Fruit fly (Drosophila melanogaster) ovary, adult (tissue): ENCODE data around the gene Snap24.

Experiments
- CG17801 ChIP-seq: fragments of 200-800 bp; optimal IDR thresholded peaks from 2 replicates; lab custom pipeline; 2019; ENCODE audit warnings: missing biosample characterization, mild to moderate bottlenecking, missing genetic modification characterization, moderate library complexity; ENCODE audit not compliant: partially characterized antibody

Gene Snap24

DNA sequence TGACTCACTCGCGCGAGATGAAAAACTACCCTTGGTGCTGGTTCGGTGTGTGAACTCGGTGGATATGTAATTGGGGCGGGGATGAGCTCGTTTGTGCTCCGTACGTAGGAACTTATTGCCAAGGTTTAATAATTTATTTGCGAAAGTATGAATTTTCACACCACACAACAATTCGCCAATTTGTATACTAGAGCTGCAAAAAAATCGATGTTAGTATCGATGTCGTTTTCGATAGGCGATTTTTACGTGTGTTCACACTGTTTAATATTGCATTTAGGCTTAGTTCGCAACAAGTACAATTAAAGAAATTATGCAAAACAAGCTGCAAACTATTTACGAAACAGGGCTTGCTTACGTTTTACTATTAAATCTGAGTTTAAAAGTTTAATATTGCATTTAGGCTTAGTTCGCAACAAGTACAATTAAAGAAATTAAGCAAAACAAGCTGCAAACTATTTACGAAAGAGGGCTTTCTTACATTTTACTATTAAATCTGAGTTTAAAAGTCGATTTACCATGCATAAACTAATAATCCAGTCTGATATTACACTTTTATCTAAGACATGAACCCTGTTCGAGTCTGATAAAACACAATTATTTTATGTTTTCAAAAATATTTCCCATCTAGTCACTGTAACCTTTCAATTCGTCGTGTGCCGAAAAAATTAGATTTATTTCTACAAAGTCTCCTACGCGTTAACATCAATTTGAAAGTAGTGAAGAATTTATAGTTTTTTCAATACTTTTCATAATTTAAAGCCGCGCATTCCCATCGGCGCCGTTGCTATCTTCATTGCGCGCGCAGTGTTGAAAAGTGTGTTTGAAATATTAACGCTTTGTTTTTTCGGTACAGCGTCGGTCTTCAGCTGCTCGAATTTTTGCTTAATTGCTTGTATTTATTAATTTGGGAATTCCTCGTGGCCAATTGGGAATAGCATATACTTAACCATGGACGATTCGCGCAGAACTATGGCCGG lies at the start of gene Snap24, which contains the start of gene CG8478:
Gene Snap24 (minus strand): TSS at position 196 of the 977 bp plus-strand sequence.
Gene CG8478 (plus strand): TSS at position 696 of the 977 bp plus-strand sequence.
- TF ChIP-seq CG17801 (GFP tag; lab: Kevin White, UChicago): no peak

DNA sequence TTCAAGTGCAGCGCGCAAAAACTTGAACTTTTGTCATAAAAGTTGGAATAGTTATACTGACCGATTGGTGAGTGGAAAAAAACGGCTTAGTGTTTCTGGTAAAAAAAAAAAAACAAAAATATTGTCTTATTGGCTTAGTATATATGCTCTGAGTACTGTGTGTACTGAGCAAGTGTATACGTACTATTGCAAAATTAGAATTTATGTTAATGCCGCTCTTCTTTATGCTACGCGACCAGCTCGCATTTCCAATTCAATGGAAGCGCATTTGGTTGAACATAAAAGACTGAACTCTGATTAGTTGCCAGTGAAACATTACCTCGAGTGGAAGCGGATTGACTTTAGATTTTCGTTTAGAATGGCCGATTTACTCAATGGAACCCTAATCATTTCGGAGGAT lies 49.5 kb upstream of the Snap24 start, which contains the start of gene CG8534:
Gene CG8534 (plus strand): TSS at position 301 of the 400 bp plus-strand sequence.
- TF ChIP-seq CG17801 (GFP tag; lab: Kevin White, UChicago): no peak

DNA sequence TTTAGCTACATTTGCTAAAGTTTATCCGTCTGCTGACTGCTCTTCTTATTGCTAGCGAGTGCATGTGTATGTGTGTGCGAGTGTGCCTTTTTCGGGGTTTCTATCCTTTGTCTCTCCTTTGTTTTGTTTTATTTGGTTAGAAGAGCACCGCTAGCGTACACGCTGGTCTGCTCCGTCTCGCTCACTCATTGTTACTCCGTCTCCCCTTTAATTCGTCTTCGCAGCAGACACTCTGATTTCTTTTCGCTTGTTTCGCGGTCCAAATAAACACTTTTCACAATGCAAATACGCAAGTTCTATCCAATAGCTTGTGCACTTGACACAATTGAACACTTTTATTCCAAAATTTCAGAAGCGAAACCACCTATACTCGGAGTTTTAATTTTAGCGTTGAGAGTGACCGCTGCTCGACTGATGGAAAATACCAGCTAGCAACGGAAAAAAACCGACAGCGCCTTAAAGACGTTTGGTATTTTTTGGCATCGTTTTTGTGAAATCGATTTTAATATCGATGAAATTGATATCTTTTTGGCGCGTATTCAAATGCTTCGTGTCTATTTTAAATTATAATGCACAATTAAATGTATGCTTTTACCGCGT lies 46.1 kb upstream of the Snap24 start, which contains the start of gene FBXO11:
Gene FBXO11 (minus strand): TSS at position 423 of the 600 bp plus-strand sequence.
- peak; percentile 71 for TF ChIP-seq CG17801 (GFP tag; lab: Kevin White, UChicago)

DNA sequence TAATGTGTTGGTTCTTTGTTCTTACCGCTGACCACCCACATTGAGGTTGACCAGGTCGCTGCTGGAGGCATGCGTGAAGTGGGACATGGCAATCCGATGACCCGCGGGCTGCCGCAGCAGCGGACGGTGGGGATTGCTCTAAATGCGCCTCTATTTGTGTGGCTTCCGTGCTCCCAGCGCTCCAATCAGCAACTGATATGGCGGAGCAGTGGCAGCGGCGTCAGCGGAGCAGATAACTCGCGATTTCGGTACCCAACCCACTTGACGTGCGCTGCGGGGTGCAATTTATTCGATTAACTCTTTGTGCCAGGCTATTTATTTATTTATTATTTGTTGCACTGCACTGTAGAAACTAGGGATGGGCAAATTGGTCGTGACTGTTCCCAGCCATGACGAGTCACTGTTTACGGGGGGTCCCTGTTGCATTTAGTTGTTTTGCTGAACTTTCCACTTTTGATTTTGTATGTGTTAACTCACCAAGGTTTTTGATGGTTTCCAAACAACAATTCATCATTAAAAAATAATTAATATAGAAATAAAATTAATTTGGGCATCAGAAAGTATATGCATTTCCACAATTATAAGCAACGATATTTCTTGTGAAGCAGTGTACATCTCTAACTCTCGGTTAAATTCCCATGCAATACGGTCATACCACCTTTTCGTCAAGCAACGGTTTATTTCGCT lies 37.8 kb upstream of the Snap24 start, which contains the start of the genes CG9467 and CG8526:
Gene CG9467 (minus strand): TSS at position 383 of the 687 bp plus-strand sequence.
Gene CG8526 (plus strand): TSS at position 637 of the 687 bp plus-strand sequence.
- peak; percentile 8 for TF ChIP-seq CG17801 (GFP tag; lab: Kevin White, UChicago)

DNA sequence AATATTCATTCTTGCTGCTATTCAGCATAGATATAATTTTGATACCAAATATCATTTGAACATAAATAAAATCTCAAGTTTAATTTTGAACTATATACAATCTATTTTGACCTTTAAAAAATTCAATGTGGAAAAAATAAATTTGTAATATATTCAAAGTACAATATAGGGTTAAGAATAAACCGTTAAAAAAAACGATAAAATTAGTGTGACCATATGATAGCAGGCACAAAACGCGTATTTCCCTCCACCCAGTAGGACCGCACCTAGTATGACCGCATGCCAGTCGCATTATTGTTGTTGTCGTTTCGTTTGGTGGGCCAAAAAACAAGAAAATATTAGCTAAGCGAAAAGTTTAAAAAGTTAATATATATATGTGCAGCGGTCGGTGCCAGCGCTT lies 30.1 kb upstream of the Snap24 start, which contains the start of gene CG8516:
Gene CG8516 (plus strand): TSS at position 278 of the 400 bp plus-strand sequence.
- peak; percentile 51 for TF ChIP-seq CG17801 (GFP tag; lab: Kevin White, UChicago)

DNA sequence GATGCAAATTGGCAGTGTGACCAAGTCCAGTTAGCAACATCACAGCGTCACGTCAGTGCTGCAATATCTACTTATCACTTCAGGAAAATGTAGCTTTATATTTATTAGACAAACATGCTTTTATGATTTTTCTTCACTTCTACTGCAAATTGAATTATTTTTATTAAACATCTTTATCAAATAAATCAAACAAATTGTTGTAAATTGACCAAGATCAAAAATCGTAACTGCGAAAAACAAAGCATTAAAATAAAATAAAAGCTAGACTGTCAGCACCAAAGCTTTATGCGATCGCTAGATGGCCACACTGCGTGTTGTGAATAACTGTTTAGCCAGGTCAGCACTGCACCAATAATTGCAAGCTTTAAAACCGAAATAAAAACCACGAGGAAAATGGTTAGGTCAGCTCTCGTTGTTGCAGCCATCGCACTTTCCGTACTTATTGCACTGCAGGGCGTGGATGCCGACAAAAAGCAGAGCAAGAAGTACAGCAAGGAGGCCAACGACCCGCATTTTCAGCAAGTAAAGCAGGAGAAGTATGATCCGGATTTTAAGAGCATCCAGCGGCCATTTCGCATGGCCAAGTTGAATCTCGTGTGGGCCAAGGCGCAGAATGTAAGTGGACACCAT lies 28.3 kb upstream of the Snap24 start, which contains the start of the genes CG12945 and CG8507:
Gene CG12945 (minus strand): TSS at position 45 of the 630 bp plus-strand sequence.
Gene CG8507 (plus strand): TSS at position 307 of the 630 bp plus-strand sequence.
- TF ChIP-seq CG17801 (GFP tag; lab: Kevin White, UChicago): peak; percentile 84

DNA sequence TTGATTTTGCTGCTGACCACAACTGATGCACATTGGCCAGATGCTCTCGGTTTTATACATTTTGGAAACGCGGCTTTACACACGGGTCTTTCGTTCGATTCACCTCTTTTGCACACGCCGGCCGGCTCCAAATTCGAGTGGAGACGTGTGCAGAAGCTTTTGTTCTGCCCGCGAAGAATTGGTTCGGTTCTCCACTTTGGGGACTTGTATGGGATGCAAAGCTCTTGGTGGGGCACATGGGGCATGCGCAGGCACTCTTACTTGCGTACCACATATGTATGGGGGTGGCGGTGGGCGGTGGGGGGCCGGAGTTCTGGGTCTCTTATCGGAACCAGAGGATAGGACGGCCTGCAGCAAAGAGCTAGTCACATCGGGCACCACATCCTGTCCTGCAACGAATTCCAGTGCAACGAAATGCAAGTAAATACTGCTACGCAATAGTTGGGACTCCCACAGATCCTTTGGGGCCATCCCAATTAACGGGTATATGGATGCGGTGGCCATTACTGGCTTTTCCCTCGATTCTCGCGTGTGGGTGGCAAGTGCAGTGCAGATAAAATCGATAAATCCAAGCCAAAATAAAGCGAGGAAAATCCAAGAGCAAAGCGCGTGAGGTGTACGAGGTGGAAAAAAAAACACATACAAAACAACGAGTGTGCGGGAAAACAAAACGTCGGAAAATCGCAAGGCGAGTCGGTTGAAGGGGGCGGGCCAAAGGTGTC lies 21.6 kb upstream of the Snap24 start, which contains the start of the genes MtnA and CG8500:
Gene MtnA (minus strand): TSS at position 30 of the 722 bp plus-strand sequence.
Gene CG8500 (plus strand): TSS at position 313 of the 722 bp plus-strand sequence.
- no peak for TF ChIP-seq CG17801 (GFP tag; lab: Kevin White, UChicago)

DNA sequence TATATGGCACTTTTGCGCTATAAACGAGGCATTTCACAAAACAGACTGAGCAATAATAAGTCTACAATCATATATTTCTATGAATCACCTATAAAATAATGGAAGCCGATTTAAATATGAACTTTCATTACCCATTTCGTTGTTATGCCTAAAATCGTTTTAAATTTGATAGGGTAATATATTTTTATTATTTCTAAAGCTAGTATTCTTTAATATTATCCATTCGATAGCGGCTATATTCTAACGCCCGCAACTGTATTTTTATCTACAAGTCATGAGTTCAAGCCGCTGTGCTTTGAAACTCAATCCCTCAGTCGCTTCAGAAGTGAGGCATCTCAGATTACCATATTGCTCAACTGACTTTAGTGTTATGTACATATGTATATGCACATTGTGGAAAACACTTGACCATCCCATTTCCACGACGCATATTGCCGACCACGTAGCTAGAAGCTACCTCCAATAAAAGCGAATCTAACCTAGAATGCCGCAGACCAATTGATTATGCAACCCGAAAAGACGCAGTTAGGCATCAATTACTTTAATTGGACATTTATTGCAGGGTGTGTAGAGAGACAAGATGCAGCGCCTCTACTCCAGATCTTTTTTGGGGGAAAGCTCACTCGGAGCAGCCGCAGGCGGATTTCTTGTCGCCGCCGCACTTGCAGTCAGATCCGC lies 20.4 kb upstream of the Snap24 start:
- peak; percentile 55 for TF ChIP-seq CG17801 (GFP tag; lab: Kevin White, UChicago)

DNA sequence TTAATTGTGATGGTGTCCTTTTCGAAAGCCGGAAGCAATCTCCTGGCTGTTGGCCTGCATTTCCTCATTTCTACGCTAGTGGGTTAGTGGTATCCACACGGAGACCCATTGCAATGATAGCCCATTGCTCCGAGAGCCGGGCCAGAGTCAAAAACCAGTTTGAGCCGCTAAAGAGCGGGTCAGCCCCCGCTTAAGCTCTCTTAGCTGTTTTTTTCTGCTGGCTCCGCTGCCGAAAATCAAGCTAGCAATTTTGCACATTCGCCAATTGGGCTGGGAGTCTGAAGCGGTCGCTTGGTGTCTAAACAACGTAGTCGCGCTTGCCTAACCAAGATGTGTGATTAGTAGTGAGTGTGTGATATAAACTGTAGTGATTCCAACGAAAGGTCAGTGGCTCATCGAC lies 16.8 kb upstream of the Snap24 start, which contains the start of gene CG12947:
Gene CG12947 (plus strand): TSS at position 301 of the 400 bp plus-strand sequence.
- TF ChIP-seq CG17801 (GFP tag; lab: Kevin White, UChicago): no peak

DNA sequence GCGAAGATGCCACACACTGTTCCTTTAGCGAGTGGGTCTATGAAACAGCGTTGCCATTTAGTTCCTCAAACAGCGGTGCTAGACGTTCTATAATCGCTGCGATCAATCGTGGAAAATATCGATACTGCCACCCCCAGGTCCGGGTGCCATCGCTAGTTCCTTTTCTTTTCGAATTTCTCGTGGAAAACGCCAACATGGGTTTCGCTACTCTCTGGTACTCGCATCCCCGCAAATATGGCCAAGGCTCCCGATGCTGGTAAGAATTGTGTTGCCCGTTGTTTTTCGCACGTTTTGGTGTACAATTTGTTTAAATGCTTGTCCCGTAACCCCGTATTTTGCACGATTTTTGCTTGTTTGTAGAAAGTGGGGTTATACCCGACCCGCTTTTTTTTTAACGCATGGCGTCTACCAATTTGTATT lies 15.0 kb upstream of the Snap24 start, which contains the start of gene RpS29:
Gene RpS29 (plus strand): TSS at position 102 of the 420 bp plus-strand sequence.
- TF ChIP-seq CG17801 (GFP tag; lab: Kevin White, UChicago): peak; percentile 81

DNA sequence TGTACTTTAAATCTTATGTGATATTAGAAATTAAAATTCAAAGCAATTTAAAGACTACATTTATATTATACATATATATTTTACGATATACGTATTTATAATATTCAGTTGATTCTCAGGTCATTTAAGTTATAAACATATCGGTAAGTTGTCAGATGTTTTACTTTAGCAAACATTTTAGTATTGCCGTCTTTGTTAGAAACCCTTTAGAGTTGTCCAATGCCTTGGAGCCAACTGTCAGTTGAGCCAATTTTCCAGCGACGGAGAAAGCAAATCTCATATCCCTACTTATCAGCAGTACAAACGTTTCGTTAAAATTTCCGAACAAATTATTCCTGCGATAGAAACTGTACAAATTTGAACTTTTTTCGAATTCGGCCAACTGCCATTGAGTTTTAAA lies 11.9 kb upstream of the Snap24 start, which contains the start of gene topi:
Gene topi (plus strand): TSS at position 301 of the 400 bp plus-strand sequence.
- TF ChIP-seq CG17801 (GFP tag; lab: Kevin White, UChicago): no peak

DNA sequence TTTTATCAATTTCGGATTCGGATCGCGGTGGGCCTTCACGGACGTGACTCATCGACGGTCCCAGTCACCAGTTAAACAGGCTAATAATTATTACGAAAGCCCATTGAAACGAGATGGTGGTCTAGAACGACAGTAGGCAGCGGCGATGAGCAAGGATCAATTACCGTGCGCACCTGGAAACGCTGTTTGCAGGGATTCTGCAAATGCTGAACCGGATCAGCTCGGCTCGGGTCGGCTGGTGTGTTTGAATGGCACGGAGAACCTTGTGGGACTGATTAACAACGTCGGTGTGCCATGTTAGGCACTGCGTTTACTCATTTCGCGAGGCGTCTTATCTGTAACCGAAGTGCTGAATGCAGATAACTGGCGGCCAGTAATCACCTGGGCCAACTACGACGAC lies 11.2 kb upstream of the Snap24 start, which contains the start of gene Whamy:
Gene Whamy (minus strand): TSS at position 273 of the 400 bp plus-strand sequence.
- TF ChIP-seq CG17801 (GFP tag; lab: Kevin White, UChicago): no peak
